Worm (Caenorhabditis elegans) whole organism, young adult: ENCODE data around the gene pqn-83.

Source experiments
- B0261.1 ChIP-seq: sonication (generic microtip); optimal IDR thresholded peaks from 2 replicates; lab custom pipeline; 2016; ENCODE audit warnings: mild to moderate bottlenecking, missing genetic modification characterization, moderate library complexity, missing compliant biosample characterization
- Y67H2A.10 ChIP-seq: fragments of 200-800 bp; sonication (Bioruptor generic); conservative IDR thresholded peaks from 2 replicates; pipeline ENCODE4 v1.3.6; 2022; ENCODE audit warnings: missing genetic modification reagents, missing genetic modification characterization, missing compliant biosample characterization
- ama-1 ChIP-seq, 3 experiments: fragments of 150-350 bp in 1 of 3; sonication (generic microtip) in 2 of 3; optimal IDR thresholded peaks; 2 replicates each; lab custom pipeline; 2014 to 2018; ENCODE audit warnings: missing biosample characterization in 2 of 3, missing genetic modification characterization in 2 of 3, missing genetic modification reagents in 2 of 3
- ccch-3 ChIP-seq: fragments of 200-800 bp; sonication (Bioruptor generic); optimal IDR thresholded peaks from 2 replicates; lab custom pipeline; 2018; ENCODE audit warnings: mild to moderate bottlenecking, missing genetic modification characterization, missing compliant biosample characterization
- ceh-79 ChIP-seq: sonication (generic microtip); optimal IDR thresholded peaks from 2 replicates; lab custom pipeline; 2017; ENCODE audit warnings: mild to moderate bottlenecking, missing genetic modification characterization, missing compliant biosample characterization
- him-1 ChIP-seq: sonication (generic microtip); optimal IDR thresholded peaks from 2 replicates; lab custom pipeline; 2016; ENCODE audit warnings: missing genotype, missing genetic modification reagents, missing genetic modification characterization, missing compliant biosample characterization
- hmg-1.2 ChIP-seq: fragments of 200-800 bp; sonication (Bioruptor generic); IDR thresholded peaks from 2 replicates; pipeline ENCODE4 v1.3.6; 2022; ENCODE audit warnings: missing genetic modification reagents, missing genetic modification characterization, missing compliant biosample characterization
- nfya-1 ChIP-seq: sonication (generic microtip); optimal IDR thresholded peaks from 2 replicates; lab custom pipeline; 2017; ENCODE audit warnings: antibody characterized with exemption, missing compliant biosample characterization, missing genetic modification characterization, borderline replicate concordance; ENCODE audit not compliant: insufficient read depth
- nhr-90 ChIP-seq: sonication (generic microtip); optimal IDR thresholded peaks from 2 replicates; lab custom pipeline; 2016; ENCODE audit warnings: missing genotype, mild to moderate bottlenecking, missing genetic modification characterization, missing compliant biosample characterization
- pha-4 ChIP-seq: fragments of 150-350 bp; sonication (generic microtip); optimal IDR thresholded peaks from 2 replicates; lab custom pipeline; 2014; ENCODE audit warnings: missing biosample characterization, missing genetic modification reagents, missing genetic modification characterization
- sdz-38 ChIP-seq: sonication (generic microtip); optimal IDR thresholded peaks from 2 replicates; lab custom pipeline; 2016; ENCODE audit warnings: missing genotype, missing genetic modification characterization, missing compliant biosample characterization
- snpc-4 ChIP-seq, 5 experiments: fragments of 150-350 bp in 1 of 5; sonication (generic microtip) in 4 of 5; optimal IDR thresholded peaks; 2 replicates each; lab custom pipeline; 2014 to 2018; ENCODE audit warnings: missing genetic modification characterization in 5 of 5, missing biosample characterization in 3 of 5, antibody characterized with exemption in 2 of 5, mild to moderate bottlenecking in 2 of 5, missing compliant biosample characterization in 2 of 5, missing genotype in 2 of 5, moderate library complexity in 2 of 5, missing genetic modification reagents in 1 of 5

DNA sequence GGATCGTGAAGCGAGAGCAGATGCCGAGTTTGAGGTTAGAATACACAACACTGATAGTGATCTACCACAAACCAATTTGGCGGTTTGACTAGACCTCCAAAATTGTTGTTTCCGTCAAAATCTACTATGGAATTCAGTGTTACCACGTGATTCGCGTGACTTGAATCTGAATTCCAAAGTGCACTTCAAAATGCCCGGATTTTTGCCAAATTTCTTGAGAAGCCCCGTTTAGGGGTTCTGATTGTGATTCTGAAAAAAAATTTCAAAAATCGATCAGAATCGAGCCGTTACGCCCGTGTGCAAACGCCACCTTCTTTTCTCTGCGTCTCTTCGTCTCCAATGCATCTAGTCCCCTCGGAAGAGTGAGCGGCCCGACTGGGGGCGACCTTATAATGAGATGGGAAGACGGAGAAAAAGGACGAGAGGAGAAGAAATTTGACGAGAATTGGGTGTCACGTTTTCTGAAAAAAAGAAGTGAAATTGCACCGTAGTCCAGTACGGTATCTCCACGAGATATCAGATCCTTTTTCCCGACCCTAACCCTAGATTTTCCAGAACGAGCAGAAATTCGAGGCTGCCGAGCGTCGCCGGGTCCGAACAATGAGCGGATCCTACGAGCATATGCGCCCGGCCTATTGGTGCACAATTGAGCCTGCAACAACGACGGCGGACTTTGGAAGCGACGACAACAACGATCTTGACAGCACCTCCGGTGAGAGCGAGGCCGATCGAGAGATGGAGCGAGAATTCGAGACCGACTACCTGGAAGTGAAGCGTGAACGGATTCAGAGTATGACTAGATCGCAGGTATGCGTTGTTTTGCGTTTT, 27.6 kb downstream of the pqn-83 start:
- TF ChIP-seq B0261.1 (tag; lab: Kevin White, UChicago), result no peak
- peak; percentile 87 for TF ChIP-seq hmg-1.2 (GFP tag; lab: Robert Waterston, UW)
- TF ChIP-seq ama-1 (optimal IDR thresholded peaks at IDR 0.05; lab: Kevin White, UChicago), result no peak
- no peak for TF ChIP-seq ama-1 (GFP tag; optimal IDR thresholded peaks at IDR 0.05; lab: Kevin White, UChicago)
- TF ChIP-seq snpc-4 (GFP tag; optimal IDR thresholded peaks at IDR 0.05; lab: Kevin White, UChicago), result no peak
- no peak for TF ChIP-seq snpc-4 (tag; optimal IDR thresholded peaks at IDR 0.05; lab: Kevin White, UChicago)
- no peak for TF ChIP-seq Y67H2A.10 (GFP tag; lab: Robert Waterston, UW)
- no peak for TF ChIP-seq sdz-38 (tag; lab: Kevin White, UChicago)
- TF ChIP-seq him-1 (tag; lab: Kevin White, UChicago), result no peak
- no peak for TF ChIP-seq ceh-79
- TF ChIP-seq nfya-1 (tag; lab: Kevin White, UChicago), result no peak
- TF ChIP-seq pha-4 (tag; lab: Kevin White, UChicago), result no peak
- TF ChIP-seq nhr-90 (tag; lab: Kevin White, UChicago), result no peak
- TF ChIP-seq ccch-3 (GFP tag; lab: Kevin White, UChicago), result no peak
